Worm (Caenorhabditis elegans) whole organism, L1 larva: ENCODE data around the gene C06C3.10.

Experiments
- C04F5.9 ChIP-seq: sonication (generic microtip); optimal IDR thresholded peaks from 2 replicates; lab custom pipeline; 2016; ENCODE audit warnings: missing genetic modification characterization, missing compliant biosample characterization
- C16A3.4 ChIP-seq: fragments of 150-350 bp; optimal IDR thresholded peaks from 2 replicates; lab custom pipeline; 2014; ENCODE audit warnings: missing biosample characterization, missing genetic modification characterization
- C34B4.2 ChIP-seq: sonication (generic microtip); optimal IDR thresholded peaks from 2 replicates; lab custom pipeline; 2017; ENCODE audit warnings: mild to moderate bottlenecking, missing genetic modification characterization, missing compliant biosample characterization
- Y116A8C.19 ChIP-seq: sonication (generic microtip); optimal IDR thresholded peaks from 2 replicates; lab custom pipeline; 2016; ENCODE audit warnings: missing compliant biosample characterization, missing genetic modification characterization, borderline replicate concordance
- aha-1 ChIP-seq: fragments of 150-350 bp; optimal IDR thresholded peaks from 2 replicates; lab custom pipeline; 2014; ENCODE audit warnings: missing biosample characterization, missing genetic modification characterization
- ama-1 ChIP-seq: fragments of 150-350 bp; optimal IDR thresholded peaks from 2 replicates; lab custom pipeline; 2014
- blmp-1 ChIP-seq: fragments of 150-350 bp; optimal IDR thresholded peaks from 2 replicates; lab custom pipeline; 2014; ENCODE audit warnings: missing biosample characterization, missing genetic modification characterization
- ceh-63 ChIP-seq: fragments of 200-800 bp; sonication (Bioruptor generic); optimal IDR thresholded peaks from 2 replicates; lab custom pipeline; 2018; ENCODE audit warnings: mild to moderate bottlenecking, missing genetic modification characterization, missing compliant biosample characterization
- ceh-82 ChIP-seq, 3 experiments: fragments of 150-350 bp in 1 of 3; sonication (generic microtip) in 2 of 3; optimal IDR thresholded peaks; 2 replicates each; lab custom pipeline; 2014 to 2017; ENCODE audit warnings: missing biosample characterization in 3 of 3, missing genetic modification characterization in 3 of 3
- ces-1 ChIP-seq: fragments of 150-350 bp; optimal IDR thresholded peaks from 2 replicates; lab custom pipeline; 2014; ENCODE audit warnings: missing biosample characterization, missing genetic modification reagents, missing genetic modification characterization
- dsc-1 ChIP-seq: sonication (generic microtip); optimal IDR thresholded peaks from 2 replicates; lab custom pipeline; 2016; ENCODE audit warnings: mild to moderate bottlenecking, missing genetic modification characterization, missing compliant biosample characterization
- efl-1 ChIP-seq, 4 experiments: fragments of 150-350 bp; optimal IDR thresholded peaks in 3 of 4; peaks in 1 of 4; 1 replicate in 1 of 4; 2 replicates in 3 of 4; lab custom pipeline; 2014; ENCODE audit warnings: missing biosample characterization in 2 of 4, missing genetic modification characterization in 2 of 4, missing genetic modification reagents in 2 of 4
- efl-3 ChIP-seq: fragments of 200-800 bp; sonication (Bioruptor generic); optimal IDR thresholded peaks from 2 replicates; lab custom pipeline; 2018; ENCODE audit warnings: mild to moderate bottlenecking, missing genetic modification characterization, missing compliant biosample characterization
- egl-27 ChIP-seq, 2 experiments: fragments of 150-350 bp in 1 of 2; sonication (generic microtip); optimal IDR thresholded peaks; 3 replicates each; lab custom pipeline; 2017 to 2018; ENCODE audit warnings: missing biosample characterization in 2 of 2, missing genetic modification characterization in 2 of 2, missing genetic modification reagents in 2 of 2
- elt-2 ChIP-seq: sonication (generic microtip); optimal IDR thresholded peaks from 2 replicates; lab custom pipeline; 2016; ENCODE audit warnings: missing genetic modification characterization, mild to moderate bottlenecking, inconsistent platforms, missing compliant biosample characterization, missing genetic modification reagents
- elt-3 ChIP-seq, 6 experiments: fragments of 150-350 bp in 1 of 6; sonication (generic microtip); optimal IDR thresholded peaks; 2 replicates each; lab custom pipeline; 2017 to 2018; ENCODE audit warnings: missing biosample characterization in 6 of 6, missing genetic modification characterization in 6 of 6, inconsistent platforms in 1 of 6
- fkh-4 ChIP-seq: sonication (generic microtip); optimal IDR thresholded peaks from 2 replicates; lab custom pipeline; 2016; ENCODE audit warnings: missing compliant biosample characterization, missing genetic modification characterization, borderline replicate concordance
- grh-1 ChIP-seq: fragments of 200-800 bp; sonication (Bioruptor generic); IDR thresholded peaks from 2 replicates; pipeline ENCODE4 v1.3.6; 2022; ENCODE audit warnings: missing genetic modification reagents, missing genetic modification characterization, missing compliant biosample characterization
- hlh-4 ChIP-seq: sonication (generic microtip); optimal IDR thresholded peaks from 2 replicates; lab custom pipeline; 2016; ENCODE audit warnings: mild to moderate bottlenecking, missing genetic modification characterization, missing compliant biosample characterization
- hpl-2 ChIP-seq: fragments of 150-350 bp; optimal IDR thresholded peaks from 2 replicates; lab custom pipeline; 2014; ENCODE audit warnings: missing biosample characterization, missing genetic modification reagents, missing genetic modification characterization
- irx-1 ChIP-seq: sonication (generic microtip); optimal IDR thresholded peaks from 2 replicates; lab custom pipeline; 2016; ENCODE audit warnings: missing genetic modification characterization, missing compliant biosample characterization
- isw-1 ChIP-seq: fragments of 200-800 bp; sonication (Bioruptor generic); IDR thresholded peaks from 2 replicates; pipeline ENCODE4 v1.3.6; 2022; ENCODE audit warnings: missing genetic modification characterization, missing compliant biosample characterization
- jun-1 ChIP-seq: fragments of 150-350 bp; optimal IDR thresholded peaks from 2 replicates; lab custom pipeline; 2014; ENCODE audit warnings: missing biosample characterization, missing genetic modification reagents, missing genetic modification characterization
- lin-15B ChIP-seq: fragments of 150-350 bp; sonication (generic microtip); optimal IDR thresholded peaks from 3 replicates; lab custom pipeline; 2014; ENCODE audit warnings: missing biosample characterization, missing genetic modification characterization
- lin-35 ChIP-seq, 2 experiments: fragments of 150-350 bp; optimal IDR thresholded peaks; 2 replicates each; lab custom pipeline; 2014; ENCODE audit warnings: missing biosample characterization in 2 of 2, missing genetic modification characterization in 2 of 2, missing genetic modification reagents in 2 of 2
- lin-39 ChIP-seq: fragments of 150-350 bp; optimal IDR thresholded peaks from 2 replicates; lab custom pipeline; 2014; ENCODE audit warnings: missing biosample characterization, missing genetic modification reagents, missing genetic modification characterization
- lir-3 ChIP-seq: sonication (generic microtip); optimal IDR thresholded peaks from 2 replicates; lab custom pipeline; 2016; ENCODE audit warnings: mild to moderate bottlenecking, missing genetic modification characterization, moderate library complexity, missing compliant biosample characterization; ENCODE audit not compliant: poor library complexity
- nhr-11 ChIP-seq: fragments of 150-350 bp; optimal IDR thresholded peaks from 2 replicates; lab custom pipeline; 2014; ENCODE audit warnings: missing biosample characterization, missing genetic modification characterization
- nhr-12 ChIP-seq: sonication (generic microtip); optimal IDR thresholded peaks from 2 replicates; lab custom pipeline; 2017; ENCODE audit warnings: missing biosample characterization, missing genetic modification characterization
- nhr-20 ChIP-seq: sonication (generic microtip); optimal IDR thresholded peaks from 2 replicates; lab custom pipeline; 2016; ENCODE audit warnings: mild to moderate bottlenecking, missing genetic modification characterization, missing compliant biosample characterization
- nhr-28 ChIP-seq: fragments of 150-350 bp; optimal IDR thresholded peaks from 2 replicates; lab custom pipeline; 2014; ENCODE audit warnings: missing biosample characterization, missing genetic modification characterization
- nhr-77 ChIP-seq: fragments of 150-350 bp; optimal IDR thresholded peaks from 2 replicates; lab custom pipeline; 2014; ENCODE audit warnings: missing biosample characterization, missing genetic modification characterization
- nhr-90 ChIP-seq: sonication (generic microtip); optimal IDR thresholded peaks from 2 replicates; lab custom pipeline; 2016; ENCODE audit warnings: mild to moderate bottlenecking, missing genetic modification characterization, missing compliant biosample characterization; ENCODE audit not compliant: poor library complexity
- pag-3 ChIP-seq: sonication (generic microtip); optimal IDR thresholded peaks from 2 replicates; lab custom pipeline; 2017; ENCODE audit warnings: missing genetic modification characterization, mild to moderate bottlenecking, missing compliant biosample characterization, antibody characterized with exemption, borderline replicate concordance; ENCODE audit not compliant: insufficient read depth
- pax-3 ChIP-seq: fragments of 200-800 bp; sonication (Bioruptor generic); optimal IDR thresholded peaks from 2 replicates; lab custom pipeline; 2018; ENCODE audit warnings: mild to moderate bottlenecking, missing genetic modification characterization, moderate library complexity, missing compliant biosample characterization
- pqm-1 ChIP-seq: sonication (generic microtip); optimal IDR thresholded peaks from 3 replicates; lab custom pipeline; 2017; ENCODE audit warnings: missing biosample characterization, missing genetic modification characterization
- rnt-1 ChIP-seq: sonication (generic microtip); optimal IDR thresholded peaks from 2 replicates; lab custom pipeline; 2016; ENCODE audit warnings: mild to moderate bottlenecking, missing genetic modification characterization, moderate library complexity, missing compliant biosample characterization
- snpc-4 ChIP-seq: fragments of 150-350 bp; optimal IDR thresholded peaks from 2 replicates; lab custom pipeline; 2014; ENCODE audit warnings: missing biosample characterization, missing genetic modification characterization
- snu-23 ChIP-seq: sonication (generic microtip); optimal IDR thresholded peaks from 2 replicates; lab custom pipeline; 2016; ENCODE audit warnings: missing genetic modification characterization, missing compliant biosample characterization
- sox-4 ChIP-seq: sonication (generic microtip); optimal IDR thresholded peaks from 2 replicates; lab custom pipeline; 2016; ENCODE audit warnings: missing genetic modification characterization, missing compliant biosample characterization
- sup-37 ChIP-seq: fragments of 200-800 bp; sonication (Bioruptor generic); optimal IDR thresholded peaks from 2 replicates; lab custom pipeline; 2018; ENCODE audit warnings: mild to moderate bottlenecking, missing genetic modification characterization, missing compliant biosample characterization
- swsn-7 ChIP-seq: sonication (generic microtip); optimal IDR thresholded peaks from 2 replicates; lab custom pipeline; 2016; ENCODE audit warnings: missing genetic modification characterization, missing compliant biosample characterization
- unc-130 ChIP-seq: fragments of 150-350 bp; optimal IDR thresholded peaks from 2 replicates; lab custom pipeline; 2017; ENCODE audit warnings: missing biosample characterization, missing genetic modification characterization, inconsistent platforms
- unc-30 ChIP-seq: sonication (generic microtip); optimal IDR thresholded peaks from 2 replicates; lab custom pipeline; 2017; ENCODE audit warnings: missing biosample characterization, missing genetic modification characterization
- unc-62 ChIP-seq: fragments of 150-350 bp; optimal IDR thresholded peaks from 2 replicates; lab custom pipeline; 2014; ENCODE audit warnings: missing biosample characterization, missing genetic modification reagents, missing genetic modification characterization
- unc-86 ChIP-seq: sonication (generic microtip); optimal IDR thresholded peaks from 2 replicates; lab custom pipeline; 2016; ENCODE audit warnings: missing genetic modification characterization, missing compliant biosample characterization
- unc-98 ChIP-seq: fragments of 200-800 bp; sonication (Bioruptor generic); IDR thresholded peaks from 2 replicates; pipeline ENCODE4 v1.3.6; 2022; ENCODE audit warnings: missing genetic modification characterization, missing compliant biosample characterization
- xbp-1 ChIP-seq: sonication (generic microtip); optimal IDR thresholded peaks from 2 replicates; lab custom pipeline; 2016; ENCODE audit warnings: missing genetic modification characterization, missing compliant biosample characterization

The C06C3.10 gene

ce11 chrII:9352669-9353068 lies 24.4 kb downstream of the C06C3.10 start, which contains the start of the genes sdhb-1 and cup-15 (continued):
- TF ChIP-seq unc-86 (tag; lab: Kevin White, UChicago), result no peak
- TF ChIP-seq blmp-1 (tag; lab: Kevin White, UChicago), result peak; percentile 27
- TF ChIP-seq ceh-82 (tag; optimal IDR thresholded peaks at IDR 0.05; lab: Kevin White, UChicago), result no peak
- no peak for TF ChIP-seq ceh-63 (GFP tag; lab: Kevin White, UChicago)
- TF ChIP-seq unc-130 (tag; lab: Kevin White, UChicago), result no peak
- no peak for TF ChIP-seq isw-1 (GFP tag; lab: Robert Waterston, UW)
- no peak for TF ChIP-seq nhr-11 (tag; lab: Kevin White, UChicago)
- TF ChIP-seq jun-1 (tag; lab: Kevin White, UChicago), result no peak
- no peak for TF ChIP-seq Y116A8C.19 (tag; lab: Kevin White, UChicago)
- TF ChIP-seq snpc-4 (tag; lab: Kevin White, UChicago), result no peak
- TF ChIP-seq egl-27 (tag; optimal IDR thresholded peaks at IDR 0.05; lab: Kevin White, UChicago), result no peak
- TF ChIP-seq unc-62 (GFP tag; lab: Kevin White, UChicago), result no peak
- TF ChIP-seq unc-98 (GFP tag; lab: Robert Waterston, UW), result no peak
- TF ChIP-seq hpl-2, result no peak
- no peak for TF ChIP-seq aha-1 (tag; lab: Kevin White, UChicago)
- TF ChIP-seq nhr-12 (tag; lab: Kevin White, UChicago), result no peak
- no peak for TF ChIP-seq pag-3 (tag; lab: Kevin White, UChicago)
- no peak for TF ChIP-seq unc-30 (tag; lab: Kevin White, UChicago)
- no peak for TF ChIP-seq nhr-28 (tag; lab: Kevin White, UChicago)
- TF ChIP-seq C16A3.4, result no peak
- TF ChIP-seq C34B4.2, result no peak
- TF ChIP-seq ama-1, result no peak
- TF ChIP-seq elt-3 (tag; optimal IDR thresholded peaks at IDR 0.05; lab: Kevin White, UChicago), result no peak
- no peak for TF ChIP-seq pax-3 (tag; lab: Kevin White, UChicago)
- TF ChIP-seq lir-3 (tag; lab: Kevin White, UChicago), result no peak
- no peak for TF ChIP-seq elt-2 (tag; lab: Kevin White, UChicago)
- no peak for TF ChIP-seq lin-39 (tag; lab: Kevin White, UChicago)
- no peak for TF ChIP-seq sup-37
- no peak for TF ChIP-seq fkh-4 (tag; lab: Kevin White, UChicago)
- TF ChIP-seq lin-15B (tag; lab: Kevin White, UChicago), result no peak
- TF ChIP-seq nhr-20 (tag; lab: Kevin White, UChicago), result no peak
- no peak for TF ChIP-seq pqm-1 (tag; lab: Kevin White, UChicago)
- TF ChIP-seq C04F5.9, result no peak
- TF ChIP-seq irx-1 (tag; lab: Kevin White, UChicago), result no peak
- peak; percentile 1 for TF ChIP-seq snu-23 (GFP tag; lab: Kevin White, UChicago)
- TF ChIP-seq grh-1 (GFP tag; lab: Robert Waterston, UW), result no peak
- peak in 1 of 2 experiments; percentile 53 for TF ChIP-seq lin-35 (GFP tag; optimal IDR thresholded peaks at IDR 0.05; lab: Kevin White, UChicago)
- no peak for TF ChIP-seq hlh-4 (tag; lab: Kevin White, UChicago)
- TF ChIP-seq efl-1 (optimal IDR thresholded peaks at IDR 0.05; lab: Kevin White, UChicago), result peak; percentile 13 to 14
- TF ChIP-seq efl-1 (GFP tag; optimal IDR thresholded peaks at IDR 0.05 in 1 of 2; lab: Kevin White, UChicago), result no peak

ce11 chrII:9347444-9347843 lies 29.6 kb downstream of the C06C3.10 start:
- TF ChIP-seq rnt-1 (tag; lab: Kevin White, UChicago), result no peak
- no peak for TF ChIP-seq irx-1 (tag; lab: Kevin White, UChicago)
- TF ChIP-seq C16A3.4, result no peak
- no peak for TF ChIP-seq xbp-1
- no peak for TF ChIP-seq ceh-82 (tag; optimal IDR thresholded peaks at IDR 0.05; lab: Kevin White, UChicago)
- no peak for TF ChIP-seq swsn-7 (tag; lab: Kevin White, UChicago)
- no peak for TF ChIP-seq ceh-63 (GFP tag; lab: Kevin White, UChicago)
- TF ChIP-seq ama-1, result no peak
- no peak for TF ChIP-seq elt-3 (tag; optimal IDR thresholded peaks at IDR 0.05; lab: Kevin White, UChicago)
- TF ChIP-seq nhr-77, result no peak
- no peak for TF ChIP-seq fkh-4 (tag; lab: Kevin White, UChicago)
- no peak for TF ChIP-seq nhr-90
- no peak for TF ChIP-seq dsc-1
- no peak for TF ChIP-seq efl-3
- TF ChIP-seq isw-1 (GFP tag; lab: Robert Waterston, UW), result no peak
- TF ChIP-seq ces-1 (GFP tag; lab: Kevin White, UChicago), result no peak
- TF ChIP-seq sox-4 (tag; lab: Kevin White, UChicago), result no peak
